Worm (Caenorhabditis elegans): ENCODE data around the gene T16G1.18.

The T16G1.18 gene

DNA sequence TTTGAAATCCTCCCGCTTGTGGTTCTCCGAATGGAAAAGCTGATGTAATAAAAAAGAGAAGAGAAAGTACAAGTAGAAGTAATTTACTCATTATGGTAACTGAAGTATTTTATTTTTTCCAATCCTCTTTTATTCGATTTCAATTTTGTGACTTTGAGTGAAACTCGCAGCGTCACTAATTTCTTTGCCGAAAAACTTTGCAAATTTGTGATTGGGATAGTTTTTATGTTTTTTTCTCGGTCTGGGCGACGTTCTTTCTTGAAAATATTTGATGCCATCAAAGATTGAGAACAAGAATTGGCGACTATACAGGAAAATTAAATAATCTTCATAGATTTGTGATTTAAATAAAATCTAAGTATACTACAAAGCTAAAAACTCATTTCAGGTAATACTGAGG, 48.5 kb downstream of the T16G1.18 start, which contains the start of gene far-4:
Gene far-4, minus strand, starts transcription at position 101 of the 400 bp plus-strand sequence.
- TF ChIP-seq ttx-3 (tag; optimal IDR thresholded peaks at IDR 0.05) (no peak), madf-2 (tag; optimal IDR thresholded peaks at IDR 0.05) (no peak), ref-2 (tag; optimal IDR thresholded peaks at IDR 0.05) (no peak), C08G9.2 (tag; optimal IDR thresholded peaks at IDR 0.05) (no peak), ahr-1 (tag; optimal IDR thresholded peaks at IDR 0.05) (no peak), hlh-8 (tag; optimal IDR thresholded peaks at IDR 0.05) (no peak), ceh-24 (tag; optimal IDR thresholded peaks at IDR 0.05) (no peak), fkh-6 (tag; optimal IDR thresholded peaks at IDR 0.05) (no peak), nfya-1 (tag; optimal IDR thresholded peaks at IDR 0.05) (no peak), dmd-4 (tag; optimal IDR thresholded peaks at IDR 0.05; ENCODE audit: borderline replicate concordance) (no peak), pha-2 (tag; optimal IDR thresholded peaks at IDR 0.05) (no peak), ets-4 (tag; optimal IDR thresholded peaks at IDR 0.05) (no peak), pag-3 (tag; optimal IDR thresholded peaks at IDR 0.05; ENCODE audit: borderline replicate concordance) (no peak), ceh-45 (GFP tag; IDR thresholded peaks at IDR 0.05) (no peak), ceh-6 (GFP tag; optimal IDR thresholded peaks at IDR 0.05) (no peak), T23F11.4 (GFP tag; optimal IDR thresholded peaks at IDR 0.05) (no peak), lim-6 (tag; optimal IDR thresholded peaks at IDR 0.05) (no peak), unc-86 (tag; optimal IDR thresholded peaks at IDR 0.05) (no peak), unc-3 (GFP tag; conservative IDR thresholded peaks at IDR 0.05) (no peak), unc-3 (tag; optimal IDR thresholded peaks at IDR 0.05) (no peak)

DNA sequence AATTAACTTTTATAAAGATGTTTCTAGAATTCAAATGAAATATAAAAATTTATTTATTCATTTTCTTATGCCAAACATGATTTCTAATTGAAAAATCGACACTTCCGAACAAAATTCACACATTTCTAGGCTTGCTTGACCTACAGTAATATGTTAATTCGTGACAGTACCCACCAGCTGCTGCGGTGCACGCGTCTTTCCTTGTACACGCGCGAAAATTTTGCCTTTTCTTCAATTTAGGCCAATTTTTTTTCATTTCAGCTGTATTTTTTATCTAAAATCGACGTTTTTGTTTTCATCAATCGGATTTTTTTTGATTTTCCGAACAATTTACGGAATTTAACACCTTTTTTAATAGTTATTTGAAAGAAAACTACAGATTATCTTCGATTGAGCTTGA, 49.0 kb downstream of the T16G1.18 start:
- no peak for TF ChIP-seq dmd-4 (tag; optimal IDR thresholded peaks at IDR 0.05; ENCODE audit: borderline replicate concordance)
- TF ChIP-seq tbx-7 (tag; optimal IDR thresholded peaks at IDR 0.05) = no peak
- no peak for TF ChIP-seq pros-1 (tag; optimal IDR thresholded peaks at IDR 0.05)
